Worm (Caenorhabditis elegans) whole organism, midembryonic: ENCODE data around the gene C05G5.5.

Source experiments
- klf-2 ChIP-seq: fragments of 200-800 bp; sonication (Bioruptor generic); conservative IDR thresholded peaks from 2 replicates; pipeline ENCODE4 v1.3.6; 2022; ENCODE audit warnings: missing genetic modification reagents, missing genetic modification characterization, missing compliant biosample characterization
- ztf-29 ChIP-seq: fragments of 200-800 bp; sonication (Bioruptor generic); IDR thresholded peaks from 2 replicates; pipeline ENCODE4 v1.3.6; 2022; ENCODE audit warnings: missing genetic modification reagents, missing genetic modification characterization, missing compliant biosample characterization

DNA sequence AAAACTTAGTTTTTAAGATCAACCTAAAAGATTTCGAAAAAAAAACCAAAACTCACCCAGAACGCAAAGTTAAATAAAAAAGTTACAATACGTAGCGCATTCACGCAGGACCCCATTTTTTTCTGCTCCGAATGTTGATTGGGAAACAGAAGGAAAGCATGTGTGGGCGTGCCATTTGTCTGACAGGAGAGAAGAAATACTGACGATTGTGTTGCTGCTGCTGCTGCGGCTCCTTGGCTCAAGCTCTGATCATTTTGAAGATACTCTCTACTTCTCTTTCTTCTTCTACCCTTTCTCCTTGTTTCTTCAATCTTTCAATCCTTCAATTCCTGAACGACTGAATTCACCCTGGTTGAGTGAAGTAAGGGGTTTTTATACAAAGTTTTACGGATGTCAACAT is 31.6 kb downstream of the C05G5.5 start, which contains the start of gene tsp-8:
- no peak for TF ChIP-seq klf-2 (GFP tag; lab: Robert Waterston, UW)
- no peak for TF ChIP-seq ztf-29 (GFP tag; lab: Robert Waterston, UW)
